Fruit fly (Drosophila melanogaster) whole organism, embryonic: ENCODE results near the gene CG14854.

ENCODE experiments used
- Antp ChIP-seq: fragments of 200-800 bp; sonication (Bioruptor generic); optimal IDR thresholded peaks from 3 replicates; lab custom pipeline; 2016; ENCODE audit warnings: missing biosample characterization, missing genetic modification characterization
- B-H1 ChIP-seq: fragments of 200-800 bp; sonication (Bioruptor generic); IDR thresholded peaks from 3 replicates; pipeline ENCODE4 v1.3.6; 2022; ENCODE audit warnings: missing biosample characterization, missing genetic modification characterization
- CG10209 ChIP-seq: fragments of 200-800 bp; sonication (Bioruptor generic); optimal IDR thresholded peaks from 3 replicates; lab custom pipeline; 2017; ENCODE audit warnings: missing biosample characterization, mild to moderate bottlenecking, missing genetic modification characterization, missing genetic modification reagents
- CG10274 ChIP-seq: fragments of 200-800 bp; sonication (Bioruptor generic); optimal IDR thresholded peaks from 3 replicates; lab custom pipeline; 2017; ENCODE audit warnings: missing biosample characterization, mild to moderate bottlenecking, missing genetic modification characterization
- CG12659 ChIP-seq: fragments of 200-800 bp; sonication (Bioruptor generic); optimal IDR thresholded peaks from 3 replicates; lab custom pipeline; 2017; ENCODE audit warnings: mild to moderate bottlenecking, missing biosample characterization, missing genetic modification reagents, missing genetic modification characterization
- CG13624 ChIP-seq: fragments of 200-800 bp; sonication (Bioruptor generic); optimal IDR thresholded peaks from 2 replicates; lab custom pipeline; 2016; ENCODE audit warnings: missing biosample characterization, missing genetic modification characterization
- CG14860 ChIP-seq: fragments of 200-800 bp; sonication (Bioruptor generic); IDR thresholded peaks from 3 replicates; pipeline ENCODE4 v1.3.6; 2022; ENCODE audit warnings: missing biosample characterization, missing genetic modification characterization; ENCODE audit not compliant: partially characterized antibody
- CG14965 ChIP-seq: fragments of 200-800 bp; sonication (Bioruptor generic); optimal IDR thresholded peaks from 2 replicates; lab custom pipeline; 2016; ENCODE audit warnings: missing biosample characterization, missing genetic modification characterization, borderline replicate concordance
- CG15011 ChIP-seq: fragments of 200-800 bp; sonication (Bioruptor generic); optimal IDR thresholded peaks from 3 replicates; lab custom pipeline; 2018; ENCODE audit warnings: missing biosample characterization, mild to moderate bottlenecking, missing genetic modification characterization
- CG15269 ChIP-seq: fragments of 200-800 bp; sonication (Bioruptor generic); optimal IDR thresholded peaks from 2 replicates; lab custom pipeline; 2018; ENCODE audit warnings: missing biosample characterization, mild to moderate bottlenecking, missing genetic modification characterization, moderate library complexity
- CG15479 ChIP-seq: fragments of 200-800 bp; sonication (Bioruptor generic); optimal IDR thresholded peaks from 3 replicates; lab custom pipeline; 2019; ENCODE audit warnings: missing biosample characterization, mild to moderate bottlenecking, missing genetic modification characterization, moderate library complexity
- CG16779 ChIP-seq: fragments of 200-800 bp; sonication (Bioruptor generic); IDR thresholded peaks from 2 replicates; pipeline ENCODE4 v1.3.6; 2022; ENCODE audit warnings: missing biosample characterization, missing genetic modification characterization
- CG17612 ChIP-seq: fragments of 200-800 bp; sonication (Bioruptor generic); IDR thresholded peaks from 2 replicates; pipeline ENCODE4 v1.3.6; 2022; ENCODE audit warnings: missing biosample characterization, missing genetic modification characterization
- CG17802 ChIP-seq: fragments of 200-800 bp; sonication (Bioruptor generic); optimal IDR thresholded peaks from 2 replicates; lab custom pipeline; 2018; ENCODE audit warnings: missing biosample characterization, mild to moderate bottlenecking, missing genetic modification characterization, moderate library complexity
- CG30403 ChIP-seq: fragments of 200-800 bp; sonication (Bioruptor generic); optimal IDR thresholded peaks from 3 replicates; lab custom pipeline; 2016; ENCODE audit warnings: missing biosample characterization, missing genetic modification characterization
- CG34376 ChIP-seq: fragments of 200-800 bp; sonication (Bioruptor generic); optimal IDR thresholded peaks from 2 replicates; lab custom pipeline; 2018; ENCODE audit warnings: missing biosample characterization, mild to moderate bottlenecking, missing genetic modification characterization
- CG42726 ChIP-seq: fragments of 200-800 bp; sonication (Bioruptor generic); IDR thresholded peaks from 2 replicates; pipeline ENCODE4 v1.3.6; 2022; ENCODE audit warnings: missing biosample characterization, missing genetic modification characterization; ENCODE audit not compliant: partially characterized antibody
- CG6272 ChIP-seq: fragments of 200-800 bp; sonication (Bioruptor generic); IDR thresholded peaks from 2 replicates; pipeline ENCODE4 v1.3.6; 2022; ENCODE audit warnings: missing biosample characterization, missing genetic modification characterization
- CG6689 ChIP-seq: fragments of 200-800 bp; sonication (Bioruptor generic); IDR thresholded peaks from 2 replicates; pipeline ENCODE4 v1.3.6; 2022; ENCODE audit warnings: missing biosample characterization, missing genetic modification characterization
- CG7556 ChIP-seq: fragments of 200-800 bp; sonication (Bioruptor generic); optimal IDR thresholded peaks from 2 replicates; lab custom pipeline; 2017; ENCODE audit warnings: missing biosample characterization, mild to moderate bottlenecking, missing genetic modification characterization
- CG7987 ChIP-seq: fragments of 200-800 bp; sonication (Bioruptor generic); optimal IDR thresholded peaks from 2 replicates; lab custom pipeline; 2018; ENCODE audit warnings: missing biosample characterization, mild to moderate bottlenecking, missing genetic modification characterization, moderate library complexity
- CG8089 ChIP-seq: fragments of 200-800 bp; sonication (Bioruptor generic); optimal IDR thresholded peaks from 3 replicates; lab custom pipeline; 2016; ENCODE audit warnings: missing biosample characterization, missing genetic modification characterization
- CHES-1-like ChIP-seq: fragments of 200-800 bp; sonication (Bioruptor generic); optimal IDR thresholded peaks from 2 replicates; lab custom pipeline; 2016; ENCODE audit warnings: missing biosample characterization, missing genetic modification characterization
- Dfd ChIP-seq, 2 experiments: fragments of >200 bp; optimal IDR thresholded peaks; 2 replicates each; lab custom pipeline; 2017; ENCODE audit warnings: missing biosample characterization in 2 of 2, missing genetic modification characterization in 2 of 2
- Dp ChIP-seq: fragments of 200-800 bp; sonication (Bioruptor generic); optimal IDR thresholded peaks from 2 replicates; lab custom pipeline; 2018; ENCODE audit warnings: missing biosample characterization, mild to moderate bottlenecking, missing genetic modification characterization, moderate library complexity
- Dref ChIP-seq: fragments of 200-800 bp; sonication (Bioruptor generic); IDR thresholded peaks from 2 replicates; pipeline ENCODE4 v1.3.6; 2022; ENCODE audit warnings: missing biosample characterization, missing genetic modification characterization
- Elba2 ChIP-seq: fragments of 200-800 bp; sonication (Bioruptor generic); optimal IDR thresholded peaks from 3 replicates; lab custom pipeline; 2016; ENCODE audit warnings: missing biosample characterization, missing genetic modification characterization
- Fer1 ChIP-seq: fragments of 200-800 bp; sonication (Bioruptor generic); optimal IDR thresholded peaks from 2 replicates; lab custom pipeline; 2017; ENCODE audit warnings: missing biosample characterization, mild to moderate bottlenecking, missing genetic modification characterization
- Fer3 ChIP-seq: fragments of 200-800 bp; sonication (Bioruptor generic); optimal IDR thresholded peaks from 2 replicates; lab custom pipeline; 2018; ENCODE audit warnings: missing biosample characterization, mild to moderate bottlenecking, missing genetic modification characterization, moderate library complexity
- HLH54F ChIP-seq: fragments of 200-800 bp; sonication (Bioruptor generic); optimal IDR thresholded peaks from 3 replicates; lab custom pipeline; 2016; ENCODE audit warnings: missing biosample characterization, missing genetic modification characterization
- Mes4 ChIP-seq: fragments of 200-800 bp; sonication (Bioruptor generic); optimal IDR thresholded peaks from 2 replicates; lab custom pipeline; 2016; ENCODE audit warnings: missing biosample characterization, missing genetic modification characterization
- Nf-YC ChIP-seq: fragments of 200-800 bp; optimal IDR thresholded peaks from 3 replicates; lab custom pipeline; 2019; ENCODE audit warnings: missing biosample characterization, mild to moderate bottlenecking, missing genetic modification characterization, moderate library complexity
- Poxn ChIP-seq: fragments of 200-800 bp; sonication (Bioruptor generic); IDR thresholded peaks from 2 replicates; pipeline ENCODE4 v1.3.6; 2022; ENCODE audit warnings: missing biosample characterization, missing genetic modification characterization
- Sry-β ChIP-seq: fragments of 200-800 bp; sonication (Bioruptor generic); optimal IDR thresholded peaks from 2 replicates; lab custom pipeline; 2018; ENCODE audit warnings: missing biosample characterization, mild to moderate bottlenecking, missing genetic modification characterization, moderate library complexity
- Stat92E ChIP-seq, 3 experiments: fragments of >200 bp in 2 of 3; fragments of 200-800 bp in 1 of 3; sonication (Bioruptor generic) in 1 of 3; optimal IDR thresholded peaks; 2 replicates each; lab custom pipeline; 2017 to 2019; ENCODE audit warnings: missing biosample characterization in 3 of 3, missing genetic modification characterization in 3 of 3, mild to moderate bottlenecking in 1 of 3, moderate library complexity in 1 of 3
- ap ChIP-seq: fragments of 200-800 bp; sonication (Bioruptor generic); IDR thresholded peaks from 2 replicates; pipeline ENCODE4 v1.3.6; 2022; ENCODE audit warnings: missing biosample characterization, missing genetic modification characterization
- ase ChIP-seq: fragments of 200-800 bp; sonication (Bioruptor generic); IDR thresholded peaks from 3 replicates; pipeline ENCODE4 v1.3.6; 2022; ENCODE audit warnings: missing biosample characterization, missing genetic modification characterization
- croc ChIP-seq: fragments of 200-800 bp; sonication (Bioruptor generic); conservative IDR thresholded peaks from 3 replicates; pipeline ENCODE4 v1.3.6; 2022; ENCODE audit warnings: missing biosample characterization, missing genetic modification characterization
- danr ChIP-seq: fragments of 200-800 bp; sonication (Bioruptor generic); IDR thresholded peaks from 2 replicates; pipeline ENCODE4 v1.3.6; 2022; ENCODE audit warnings: missing biosample characterization, missing genetic modification characterization
- hth ChIP-seq: fragments of >200 bp; optimal IDR thresholded peaks from 2 replicates; lab custom pipeline; 2017; ENCODE audit warnings: inconsistent platforms
- ken ChIP-seq: fragments of 200-800 bp; sonication (Bioruptor generic); IDR thresholded peaks from 3 replicates; pipeline ENCODE4 v1.3.6; 2022; ENCODE audit warnings: missing biosample characterization, missing genetic modification characterization
- kni ChIP-seq: fragments of 200-800 bp; sonication (Bioruptor generic); optimal IDR thresholded peaks from 3 replicates; lab custom pipeline; 2017; ENCODE audit warnings: mild to moderate bottlenecking, missing biosample characterization, missing genetic modification reagents, missing genetic modification characterization
- pan ChIP-seq, 4 experiments: fragments of >200 bp in 3 of 4; fragments of 200-800 bp in 1 of 4; sonication (Bioruptor generic) in 1 of 4; optimal IDR thresholded peaks in 3 of 4; IDR thresholded peaks in 1 of 4; 2 replicates each; pipeline versions ENCODE4 v1.3.6 to Lab custom; 2017 to 2022; ENCODE audit warnings: missing biosample characterization in 2 of 4, missing genetic modification characterization in 2 of 4, mixed read lengths in 1 of 4
- peb ChIP-seq: fragments of 200-800 bp; sonication (Bioruptor generic); IDR thresholded peaks from 2 replicates; pipeline ENCODE4 v1.3.6; 2022; ENCODE audit warnings: missing biosample characterization, missing genetic modification characterization
- salm ChIP-seq: fragments of 200-800 bp; sonication (Bioruptor generic); optimal IDR thresholded peaks from 2 replicates; lab custom pipeline; 2018; ENCODE audit warnings: missing biosample characterization, mild to moderate bottlenecking, missing genetic modification characterization
- sc ChIP-seq, 3 experiments: fragments of >200 bp in 2 of 3; fragments of 200-800 bp in 1 of 3; sonication (Bioruptor generic) in 1 of 3; optimal IDR thresholded peaks; 2 replicates in 2 of 3; 3 replicates in 1 of 3; lab custom pipeline; 2017; ENCODE audit warnings: mild to moderate bottlenecking in 1 of 3, missing biosample characterization in 1 of 3, missing genetic modification characterization in 1 of 3, missing genetic modification reagents in 1 of 3
- slou ChIP-seq: fragments of 200-800 bp; sonication (Bioruptor generic); optimal IDR thresholded peaks from 3 replicates; lab custom pipeline; 2016; ENCODE audit warnings: missing biosample characterization, missing genetic modification characterization
- vfl ChIP-seq: fragments of 200-800 bp; sonication (Bioruptor generic); optimal IDR thresholded peaks from 2 replicates; lab custom pipeline; 2016; ENCODE audit warnings: missing biosample characterization, missing genetic modification characterization

Gene CG14854

DNA sequence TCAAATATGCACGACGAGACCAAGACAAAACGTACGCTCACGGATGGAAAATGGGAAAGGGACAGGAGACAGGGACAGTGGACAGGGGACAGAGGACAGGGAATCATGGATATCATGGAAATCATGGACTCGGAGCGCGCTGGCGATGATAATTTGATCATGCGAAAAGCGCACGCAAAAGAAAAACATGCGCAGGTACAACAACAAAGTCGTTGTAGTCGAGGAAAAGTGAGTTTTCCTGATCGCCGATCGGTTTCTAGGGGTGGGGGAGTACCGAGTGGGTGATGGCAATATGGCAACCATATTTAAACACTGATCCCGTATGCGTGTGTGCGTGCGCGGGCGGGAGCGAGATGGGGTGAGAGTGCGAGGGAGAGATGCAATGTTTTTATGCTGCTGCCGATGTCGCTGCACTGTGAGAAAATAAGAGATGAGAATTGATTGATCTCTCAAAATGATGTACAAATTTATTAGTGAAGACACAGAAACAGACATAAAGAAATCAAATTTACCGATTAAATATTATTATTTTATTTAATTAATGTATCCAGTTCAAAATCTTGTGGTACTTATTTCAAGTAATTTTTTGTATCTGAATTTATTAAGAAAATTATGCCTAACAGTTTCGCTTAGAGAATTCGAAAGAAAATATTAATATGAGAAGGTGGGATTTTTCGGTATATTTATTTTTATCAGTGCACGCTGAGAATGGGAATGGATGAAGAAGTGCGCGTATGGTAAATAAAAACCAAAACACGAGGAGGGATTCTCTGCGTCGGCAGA, 31.1 kb upstream of the CG14854 start (continued):
- TF ChIP-seq Sry-β (peak; percentile 52), CG42726 (no peak), CG15269 (tag; lab: Kevin White, UChicago) (peak; percentile 74), CG6689 (peak; percentile 85), CG17612 (no peak), Dfd (GFP tag; optimal IDR thresholded peaks at IDR 0.05; lab: Kevin White, UChicago) (no peak), kni (GFP tag; lab: Kevin White, UChicago) (peak; percentile 85), CG6272 (GFP tag; lab: Robert Waterston, UW) (0 out of 2 replicates have a peak, but pooled peaks have one; percentile 20), CHES-1-like (no peak), CG12659 (GFP tag; lab: Kevin White, UChicago) (peak; percentile 78), Poxn (GFP tag; lab: Robert Waterston, UW) (no peak), CG14965 (GFP tag; lab: Kevin White, UChicago) (no peak), CG16779 (GFP tag; lab: Robert Waterston, UW) (no peak), CG30403 (peak; percentile 89), hth (lab: Kevin White, UChicago) (no peak), CG10274 (peak; percentile 34), Nf-YC (peak; percentile 60), CG15479 (GFP tag; lab: Kevin White, UChicago) (peak; percentile 80), Dref (no peak), CG8089 (GFP tag; lab: Kevin White, UChicago) (no peak), ken (0 out of 3 replicates have a peak, but pooled peaks have one; percentile 47), CG15011 (peak; percentile 48), CG7987 (GFP tag; lab: Kevin White, UChicago) (no peak), ase (GFP tag; lab: Robert Waterston, UW) (peak; percentile 68; the same call in 1 of the 3 replicates), salm (tag; lab: Kevin White, UChicago) (peak; percentile 76), sc (optimal IDR thresholded peaks at IDR 0.05; lab: Kevin White, UChicago) (no peak), sc (GFP tag; optimal IDR thresholded peaks at IDR 0.05; lab: Kevin White, UChicago) (peak; percentile 93), Fer1 (GFP tag; lab: Kevin White, UChicago) (no peak), peb (GFP tag; lab: Robert Waterston, UW) (peak; percentile 71), CG14860 (GFP tag; lab: Robert Waterston, UW) (no peak), CG13624 (no peak), pan (optimal IDR thresholded peaks at IDR 0.05; lab: Kevin White, UChicago) (no peak), pan (GFP tag; optimal IDR thresholded peaks at IDR 0.05 in 1 of 2, IDR thresholded peaks at IDR 0.05 in 1 of 2) (peak in 1 of 2 experiments; percentile 66), CG17802 (peak; percentile 39), vfl (GFP tag; lab: Kevin White, UChicago) (no peak), HLH54F (GFP tag; lab: Kevin White, UChicago) (no peak), danr (GFP tag; lab: Robert Waterston, UW) (peak; percentile 60; the same call in 1 of the 2 replicates), CG34376 (GFP tag; lab: Kevin White, UChicago) (no peak), Mes4 (no peak), Fer3 (peak; percentile 42), Elba2 (GFP tag; lab: Kevin White, UChicago) (peak; percentile 64), Dp (no peak), B-H1 (GFP tag; lab: Robert Waterston, UW) (peak; percentile 40; the same call in 2 of the 3 replicates), CG10209 (peak; percentile 88), slou (GFP tag; lab: Kevin White, UChicago) (peak; percentile 4), Antp (GFP tag; lab: Kevin White, UChicago) (no peak), CG7556 (GFP tag; lab: Kevin White, UChicago) (peak; percentile 94), croc (GFP tag; lab: Robert Waterston, UW) (peak; percentile 87), Stat92E (GFP tag; optimal IDR thresholded peaks at IDR 0.05; lab: Kevin White, UChicago) (peak in 1 of 3 experiments; percentile 92), ap (GFP tag; lab: Robert Waterston, UW) (peak; percentile 55)
